Worm (Caenorhabditis elegans): ENCODE results near the gene ral-1.

DNA sequence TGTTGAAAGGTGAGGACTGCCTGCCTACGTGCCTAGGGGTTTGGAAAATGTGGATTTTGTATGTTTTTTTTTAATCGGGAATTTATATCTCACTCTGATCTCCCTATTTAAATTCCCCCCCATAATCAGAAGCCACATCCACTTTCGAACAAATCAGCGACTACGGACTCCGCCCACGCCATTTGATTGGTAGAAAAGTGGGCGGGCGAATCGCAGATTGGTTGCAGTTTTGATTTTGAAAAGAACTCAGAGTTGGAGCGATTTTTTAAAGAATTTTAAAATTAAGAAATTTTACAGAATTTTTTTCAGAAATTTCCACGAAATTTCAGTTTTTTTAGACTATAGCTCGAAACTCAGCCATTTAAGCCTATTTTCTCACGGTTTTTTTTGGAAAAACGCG, 49.0 kb downstream of the ral-1 start:
- peak; percentile 79 for TF ChIP-seq nfya-1 (tag; optimal IDR thresholded peaks at IDR 0.05)
- TF ChIP-seq ceh-2 (tag; optimal IDR thresholded peaks at IDR 0.05), result no peak
- TF ChIP-seq ceh-24 (tag; optimal IDR thresholded peaks at IDR 0.05), result no peak
- TF ChIP-seq ceh-30 (tag; optimal IDR thresholded peaks at IDR 0.05), result no peak
- no peak for TF ChIP-seq ceh-45 (GFP tag; IDR thresholded peaks at IDR 0.05)
- TF ChIP-seq ama-1 (optimal IDR thresholded peaks at IDR 0.05), result no peak
- no peak for TF ChIP-seq fkh-10 (GFP tag; optimal IDR thresholded peaks at IDR 0.05)
- no peak for TF ChIP-seq hlh-15 (tag; optimal IDR thresholded peaks at IDR 0.05)
- TF ChIP-seq lim-6 (tag; optimal IDR thresholded peaks at IDR 0.05), result no peak
- no peak for TF ChIP-seq nhr-11 (tag; optimal IDR thresholded peaks at IDR 0.05)
- TF ChIP-seq elt-2 (tag; optimal IDR thresholded peaks at IDR 0.05), result no peak
- no peak for TF ChIP-seq syd-9 (tag; optimal IDR thresholded peaks at IDR 0.05)

Data from whole organism, late embryonic.